Fruit fly (Drosophila melanogaster): ENCODE data around the gene RpS21.
A peak's percentile ranks its signal among the peaks of the same experiment; 100 is the strongest.

The RpS21 gene

dm6 chr2L:2856960-2857584 is 1.2 kb downstream of the RpS21 start, which contains the start of gene CG2991 (continued):
- TF ChIP-seq CG10431 (GFP tag; optimal IDR thresholded peaks at IDR 0.05) (peak; percentile 36), CG34224 (GFP tag; IDR thresholded peaks at IDR 0.05; ENCODE audit: partially characterized antibody) (peak; percentile 81), jigr1 (GFP tag; IDR thresholded peaks at IDR 0.05) (no peak), z (GFP tag; IDR thresholded peaks at IDR 0.05) (0 out of 3 replicates have a peak, but pooled peaks have one; percentile 29), gro (GFP tag; optimal IDR thresholded peaks at IDR 0.05) (peak; percentile 48), bbx (GFP tag; IDR thresholded peaks at IDR 0.05; ENCODE audit: partially characterized antibody) (peak; percentile 87), cato (GFP tag; optimal IDR thresholded peaks at IDR 0.05; ENCODE audit: borderline replicate concordance) (no peak), gt (GFP tag; IDR thresholded peaks at IDR 0.05) (no peak), CG6689 (GFP tag; IDR thresholded peaks at IDR 0.05) (no peak), Oli (tag; optimal IDR thresholded peaks at IDR 0.05) (no peak), Rfx (GFP tag; IDR thresholded peaks at IDR 0.05) (peak; percentile 59), CG1832 (GFP tag; optimal IDR thresholded peaks at IDR 0.05) (no peak), CG10147 (GFP tag; optimal IDR thresholded peaks at IDR 0.05) (peak; percentile 36), CG30431 (GFP tag; optimal IDR thresholded peaks at IDR 0.05) (no peak), dati (GFP tag; IDR thresholded peaks at IDR 0.05) (no peak), ftz-f1 (GFP tag; optimal IDR thresholded peaks at IDR 0.05) (peak; percentile 15), row (GFP tag; IDR thresholded peaks at IDR 0.05) (peak; percentile 60; the same call in 2 of the 3 replicates), CG4617 (GFP tag; optimal IDR thresholded peaks at IDR 0.05; ENCODE audit: borderline replicate concordance) (peak; percentile 86), CG2116 (GFP tag; optimal IDR thresholded peaks at IDR 0.05) (peak; percentile 74), jing (GFP tag; optimal IDR thresholded peaks at IDR 0.05) (no peak), sna (GFP tag; IDR thresholded peaks at IDR 0.05; ENCODE audit: partially characterized antibody) (peak; percentile 87), abd-A (tag; optimal IDR thresholded peaks at IDR 0.05) (peak; percentile 69), Scr (GFP tag; IDR thresholded peaks at IDR 0.05; ENCODE audit: partially characterized antibody) (peak; percentile 82), NfI (GFP tag; optimal IDR thresholded peaks at IDR 0.05) (peak; percentile 26), CG12155 (GFP tag; optimal IDR thresholded peaks at IDR 0.05) (peak; percentile 20), oc (tag; optimal IDR thresholded peaks at IDR 0.05) (no peak), CG31365 (tag; optimal IDR thresholded peaks at IDR 0.05) (peak; percentile 3), E2f2 (GFP tag; IDR thresholded peaks at IDR 0.05) (peak; percentile 89), crol (GFP tag; IDR thresholded peaks at IDR 0.05) (no peak), CG7839 (tag; optimal IDR thresholded peaks at IDR 0.05) (peak; percentile 7), amos (GFP tag; IDR thresholded peaks at IDR 0.05; ENCODE audit: partially characterized antibody) (peak; percentile 90; the same call in 1 of the 2 replicates), Xbp1 (GFP tag; optimal IDR thresholded peaks at IDR 0.05) (peak; percentile 28), phol (tag; optimal IDR thresholded peaks at IDR 0.05) (peak; percentile 45), TFAM (GFP tag; optimal IDR thresholded peaks at IDR 0.05) (no peak), pfk (GFP tag; optimal IDR thresholded peaks at IDR 0.05) (no peak), Opbp (GFP tag; IDR thresholded peaks at IDR 0.05; ENCODE audit: partially characterized antibody) (peak; percentile 94), Bdp1 (GFP tag; optimal IDR thresholded peaks at IDR 0.05) (no peak), dpn (GFP tag; optimal IDR thresholded peaks at IDR 0.05) (peak in 1 of 2 experiments; percentile 22), CG17385 (GFP tag; optimal IDR thresholded peaks at IDR 0.05) (peak; percentile 24), Fer1 (GFP tag; optimal IDR thresholded peaks at IDR 0.05) (peak; percentile 55), sr (GFP tag; IDR thresholded peaks at IDR 0.05) (no peak), Dref (GFP tag; IDR thresholded peaks at IDR 0.05) (peak; percentile 94), CG15073 (GFP tag; optimal IDR thresholded peaks at IDR 0.05) (no peak), CG1024 (GFP tag; IDR thresholded peaks at IDR 0.05) (no peak), caup (GFP tag; optimal IDR thresholded peaks at IDR 0.05; ENCODE audit: severe bottlenecking) (peak; percentile 56), CG15514 (GFP tag; optimal IDR thresholded peaks at IDR 0.05) (peak; percentile 78), Bgb (GFP tag; IDR thresholded peaks at IDR 0.05; ENCODE audit: partially characterized antibody) (peak; percentile 91), fd96Cb (tag; optimal IDR thresholded peaks at IDR 0.05) (no peak), CG34422 (GFP tag; IDR thresholded peaks at IDR 0.05) (peak; percentile 36; the same call in 1 of the 3 replicates)

Data from whole organism, embryonic.